Fruit fly (Drosophila melanogaster): Measurements from ENCODE around the gene Pkg21D.

DNA sequence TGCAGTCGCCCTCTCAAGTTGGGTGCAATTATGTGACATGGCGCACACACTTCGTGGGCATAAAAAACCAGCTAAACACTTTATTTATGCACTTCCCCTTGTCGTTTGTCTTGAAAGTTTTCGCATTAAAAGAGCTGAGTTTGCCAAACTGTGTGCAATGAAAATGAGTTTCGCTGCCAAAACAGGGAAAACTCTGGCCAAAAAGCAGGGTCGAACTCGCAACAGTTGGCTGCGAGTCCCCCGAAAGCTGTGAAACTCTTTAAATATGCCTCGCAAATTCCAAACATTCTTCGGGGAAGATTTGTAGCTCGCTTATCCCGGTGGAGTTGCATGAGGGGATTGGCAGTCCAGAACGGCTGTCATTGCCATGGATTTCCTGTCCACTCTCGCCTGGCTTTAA is 10.4 kb downstream of the Pkg21D start, which contains the start of gene Gr21a:
- TF ChIP-seq Pif1A (GFP tag; optimal IDR thresholded peaks at IDR 0.05): no peak
- TF ChIP-seq fd96Ca (GFP tag; IDR thresholded peaks at IDR 0.05): no peak
- TF ChIP-seq CG4496 (GFP tag; IDR thresholded peaks at IDR 0.05): no peak
- TF ChIP-seq CG8301 (tag; optimal IDR thresholded peaks at IDR 0.05): no peak
- no peak for TF ChIP-seq rn (GFP tag; IDR thresholded peaks at IDR 0.05)
- no peak for TF ChIP-seq CG17806 (tag; optimal IDR thresholded peaks at IDR 0.05)

Data from whole organism, pupa.